Worm (Caenorhabditis elegans) whole organism, L1 larva: Measurements from ENCODE around the gene C35D6.4.

Source experiments
- C04F5.9 ChIP-seq: sonication (generic microtip); optimal IDR thresholded peaks from 2 replicates; lab custom pipeline; 2016; ENCODE audit warnings: missing genetic modification characterization, missing compliant biosample characterization
- F16B12.6 ChIP-seq: fragments of 150-350 bp; optimal IDR thresholded peaks from 2 replicates; lab custom pipeline; 2014; ENCODE audit warnings: missing biosample characterization, missing genetic modification characterization
- aha-1 ChIP-seq: fragments of 150-350 bp; optimal IDR thresholded peaks from 2 replicates; lab custom pipeline; 2014; ENCODE audit warnings: missing biosample characterization, missing genetic modification characterization
- aly-2 ChIP-seq: fragments of 150-350 bp; optimal IDR thresholded peaks from 2 replicates; lab custom pipeline; 2014; ENCODE audit warnings: missing biosample characterization, missing genetic modification characterization
- ceh-8 ChIP-seq: fragments of 200-800 bp; sonication (Bioruptor generic); optimal IDR thresholded peaks from 2 replicates; lab custom pipeline; 2018; ENCODE audit warnings: mild to moderate bottlenecking, missing genetic modification characterization, moderate library complexity, missing compliant biosample characterization
- ceh-82 ChIP-seq, 3 experiments: fragments of 150-350 bp in 1 of 3; sonication (generic microtip) in 2 of 3; optimal IDR thresholded peaks; 2 replicates each; lab custom pipeline; 2014 to 2017; ENCODE audit warnings: missing biosample characterization in 3 of 3, missing genetic modification characterization in 3 of 3
- ceh-90 ChIP-seq: sonication (generic microtip); optimal IDR thresholded peaks from 2 replicates; lab custom pipeline; 2016; ENCODE audit warnings: missing genetic modification characterization, missing compliant biosample characterization
- dsc-1 ChIP-seq: sonication (generic microtip); optimal IDR thresholded peaks from 2 replicates; lab custom pipeline; 2016; ENCODE audit warnings: mild to moderate bottlenecking, missing genetic modification characterization, missing compliant biosample characterization
- efl-1 ChIP-seq, 4 experiments: fragments of 150-350 bp; optimal IDR thresholded peaks in 3 of 4; peaks in 1 of 4; 1 replicate in 1 of 4; 2 replicates in 3 of 4; lab custom pipeline; 2014; ENCODE audit warnings: missing biosample characterization in 2 of 4, missing genetic modification characterization in 2 of 4, missing genetic modification reagents in 2 of 4
- efl-3 ChIP-seq: fragments of 200-800 bp; sonication (Bioruptor generic); optimal IDR thresholded peaks from 2 replicates; lab custom pipeline; 2018; ENCODE audit warnings: mild to moderate bottlenecking, missing genetic modification characterization, missing compliant biosample characterization
- egl-27 ChIP-seq, 2 experiments: fragments of 150-350 bp in 1 of 2; sonication (generic microtip); optimal IDR thresholded peaks; 3 replicates each; lab custom pipeline; 2017 to 2018; ENCODE audit warnings: missing biosample characterization in 2 of 2, missing genetic modification characterization in 2 of 2, missing genetic modification reagents in 2 of 2
- elt-3 ChIP-seq, 6 experiments: fragments of 150-350 bp in 1 of 6; sonication (generic microtip); optimal IDR thresholded peaks; 2 replicates each; lab custom pipeline; 2017 to 2018; ENCODE audit warnings: missing biosample characterization in 6 of 6, missing genetic modification characterization in 6 of 6, inconsistent platforms in 1 of 6
- fkh-4 ChIP-seq: sonication (generic microtip); optimal IDR thresholded peaks from 2 replicates; lab custom pipeline; 2016; ENCODE audit warnings: missing compliant biosample characterization, missing genetic modification characterization, borderline replicate concordance
- hlh-17 ChIP-seq: fragments of 200-800 bp; sonication (Bioruptor generic); optimal IDR thresholded peaks from 2 replicates; lab custom pipeline; 2018; ENCODE audit warnings: missing genetic modification characterization, mild to moderate bottlenecking, missing compliant biosample characterization, moderate library complexity, borderline replicate concordance
- hlh-4 ChIP-seq: sonication (generic microtip); optimal IDR thresholded peaks from 2 replicates; lab custom pipeline; 2016; ENCODE audit warnings: mild to moderate bottlenecking, missing genetic modification characterization, missing compliant biosample characterization
- lin-15B ChIP-seq: fragments of 150-350 bp; sonication (generic microtip); optimal IDR thresholded peaks from 3 replicates; lab custom pipeline; 2014; ENCODE audit warnings: missing biosample characterization, missing genetic modification characterization
- lin-35 ChIP-seq, 2 experiments: fragments of 150-350 bp; optimal IDR thresholded peaks; 2 replicates each; lab custom pipeline; 2014; ENCODE audit warnings: missing biosample characterization in 2 of 2, missing genetic modification characterization in 2 of 2, missing genetic modification reagents in 2 of 2
- lin-39 ChIP-seq: fragments of 150-350 bp; optimal IDR thresholded peaks from 2 replicates; lab custom pipeline; 2014; ENCODE audit warnings: missing biosample characterization, missing genetic modification reagents, missing genetic modification characterization
- lir-3 ChIP-seq: sonication (generic microtip); optimal IDR thresholded peaks from 2 replicates; lab custom pipeline; 2016; ENCODE audit warnings: mild to moderate bottlenecking, missing genetic modification characterization, moderate library complexity, missing compliant biosample characterization; ENCODE audit not compliant: poor library complexity
- lsy-2 ChIP-seq, 2 experiments: fragments of 150-350 bp; optimal IDR thresholded peaks; 2 replicates each; lab custom pipeline; 2014; ENCODE audit warnings: missing biosample characterization in 2 of 2, missing genetic modification characterization in 2 of 2
- mef-2 ChIP-seq: fragments of 150-350 bp; optimal IDR thresholded peaks from 2 replicates; lab custom pipeline; 2014; ENCODE audit warnings: missing biosample characterization, missing genetic modification characterization
- nhr-12 ChIP-seq: sonication (generic microtip); optimal IDR thresholded peaks from 2 replicates; lab custom pipeline; 2017; ENCODE audit warnings: missing biosample characterization, missing genetic modification characterization
- nhr-20 ChIP-seq: sonication (generic microtip); optimal IDR thresholded peaks from 2 replicates; lab custom pipeline; 2016; ENCODE audit warnings: mild to moderate bottlenecking, missing genetic modification characterization, missing compliant biosample characterization
- nhr-28 ChIP-seq: fragments of 150-350 bp; optimal IDR thresholded peaks from 2 replicates; lab custom pipeline; 2014; ENCODE audit warnings: missing biosample characterization, missing genetic modification characterization
- nhr-77 ChIP-seq: fragments of 150-350 bp; optimal IDR thresholded peaks from 2 replicates; lab custom pipeline; 2014; ENCODE audit warnings: missing biosample characterization, missing genetic modification characterization
- nhr-85 ChIP-seq: sonication (generic microtip); peaks from one replicate; lab custom pipeline; 2016; ENCODE audit warnings: missing genetic modification characterization, inconsistent platforms, missing compliant biosample characterization
- nhr-90 ChIP-seq: sonication (generic microtip); optimal IDR thresholded peaks from 2 replicates; lab custom pipeline; 2016; ENCODE audit warnings: mild to moderate bottlenecking, missing genetic modification characterization, missing compliant biosample characterization; ENCODE audit not compliant: poor library complexity
- pag-3 ChIP-seq: sonication (generic microtip); optimal IDR thresholded peaks from 2 replicates; lab custom pipeline; 2017; ENCODE audit warnings: missing genetic modification characterization, mild to moderate bottlenecking, missing compliant biosample characterization, antibody characterized with exemption, borderline replicate concordance; ENCODE audit not compliant: insufficient read depth
- snpc-4 ChIP-seq: fragments of 150-350 bp; optimal IDR thresholded peaks from 2 replicates; lab custom pipeline; 2014; ENCODE audit warnings: missing biosample characterization, missing genetic modification characterization
- sox-4 ChIP-seq: sonication (generic microtip); optimal IDR thresholded peaks from 2 replicates; lab custom pipeline; 2016; ENCODE audit warnings: missing genetic modification characterization, missing compliant biosample characterization
- swsn-7 ChIP-seq: sonication (generic microtip); optimal IDR thresholded peaks from 2 replicates; lab custom pipeline; 2016; ENCODE audit warnings: missing genetic modification characterization, missing compliant biosample characterization
- tlp-1 ChIP-seq: fragments of 150-350 bp; optimal IDR thresholded peaks from 2 replicates; lab custom pipeline; 2014; ENCODE audit warnings: missing biosample characterization, missing genetic modification characterization
- zag-1 ChIP-seq: fragments of 150-350 bp; optimal IDR thresholded peaks from 2 replicates; lab custom pipeline; 2014; ENCODE audit warnings: missing biosample characterization, missing genetic modification characterization
- zip-4 ChIP-seq: fragments of 200-800 bp; sonication (Bioruptor generic); optimal IDR thresholded peaks from 2 replicates; lab custom pipeline; 2018; ENCODE audit warnings: mild to moderate bottlenecking, missing genetic modification characterization, moderate library complexity, missing compliant biosample characterization
- ztf-11 ChIP-seq, 2 experiments: sonication (generic microtip); optimal IDR thresholded peaks; 2 replicates each; lab custom pipeline; 2016 to 2017; ENCODE audit warnings: missing genetic modification characterization in 2 of 2, missing biosample characterization in 1 of 2, missing compliant biosample characterization in 1 of 2

Gene C35D6.4

DNA sequence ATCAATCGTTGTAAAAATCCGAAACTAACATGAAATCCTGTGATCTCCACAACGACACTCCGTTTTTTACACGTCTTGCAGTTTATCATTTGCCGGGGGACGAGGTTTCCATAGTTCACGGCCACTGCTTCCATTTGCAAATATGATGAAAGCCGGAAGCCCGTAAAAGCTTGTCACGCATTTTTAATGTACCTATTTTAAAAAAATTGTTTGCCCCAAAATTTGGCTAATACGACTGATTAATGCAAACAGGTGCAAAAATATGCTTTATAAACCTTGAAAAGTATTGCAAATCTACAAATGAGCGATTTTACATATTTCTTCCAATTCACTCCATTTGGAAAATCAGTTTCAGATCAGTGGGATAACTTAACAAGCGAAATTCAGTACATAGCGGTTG lies 29.9 kb upstream of the C35D6.4 start, which contains the start of gene srz-61:
Gene srz-61 (plus strand): TSS at position 301 of the 400 bp plus-strand sequence.
- TF ChIP-seq fkh-4 (tag; lab: Kevin White, UChicago) (no peak), mef-2 (tag; lab: Kevin White, UChicago) (no peak), sox-4 (tag; lab: Kevin White, UChicago) (no peak), lin-15B (no peak), zag-1 (tag; lab: Kevin White, UChicago) (no peak), nhr-28 (tag; lab: Kevin White, UChicago) (no peak), aha-1 (tag; lab: Kevin White, UChicago) (no peak), swsn-7 (tag; lab: Kevin White, UChicago) (no peak)

DNA sequence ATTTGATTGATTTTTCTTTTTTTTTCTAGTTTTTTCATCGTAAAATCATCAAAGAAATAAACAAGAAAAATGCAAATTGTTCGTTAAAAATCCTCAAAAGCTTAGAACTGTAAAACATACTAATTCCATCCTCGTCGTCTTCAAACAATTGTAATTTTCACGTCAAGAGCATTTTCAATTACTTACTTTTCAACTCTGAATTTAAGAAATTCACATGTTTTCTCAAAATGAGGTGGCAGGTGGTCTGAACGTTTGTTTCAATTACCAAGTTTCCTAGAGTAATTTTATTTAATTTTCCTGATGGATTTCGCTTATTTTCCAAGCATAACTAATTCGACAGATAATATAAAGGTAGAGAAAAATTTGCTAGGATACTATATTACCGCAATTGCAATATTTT lies 27.4 kb upstream of the C35D6.4 start, which contains the start of gene srz-104:
Gene srz-104 (plus strand): TSS at position 301 of the 400 bp plus-strand sequence.
- TF ChIP-seq nhr-20 (tag; lab: Kevin White, UChicago) (no peak), hlh-4 (tag; lab: Kevin White, UChicago) (peak; percentile 11)

DNA sequence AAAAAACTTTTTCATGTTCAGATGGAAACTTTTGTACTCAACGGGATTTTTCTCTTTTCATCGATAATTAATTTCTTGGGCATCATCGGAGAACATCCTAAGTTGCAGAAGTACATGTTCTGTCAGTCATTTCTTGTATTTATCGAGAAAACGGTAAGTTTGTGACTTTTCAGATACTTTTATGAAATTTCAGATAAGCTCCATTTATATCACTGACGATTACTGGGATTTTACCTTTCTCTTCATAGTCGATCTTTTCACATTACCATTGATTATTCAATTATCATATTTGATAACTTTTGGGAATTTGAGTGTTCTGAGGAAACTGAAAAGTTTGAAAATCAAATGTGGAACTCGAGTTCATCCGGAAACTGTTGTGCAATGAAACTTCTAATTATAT lies 26.2 kb upstream of the C35D6.4 start, which contains the start of gene srz-105:
Gene srz-105 (plus strand): TSS at position 301 of the 400 bp plus-strand sequence.
- no peak for TF ChIP-seq lsy-2 (tag; optimal IDR thresholded peaks at IDR 0.05; lab: Kevin White, UChicago)
- no peak for TF ChIP-seq nhr-20 (tag; lab: Kevin White, UChicago)
- TF ChIP-seq ceh-8 (GFP tag; lab: Kevin White, UChicago), result no peak
- TF ChIP-seq egl-27 (tag; optimal IDR thresholded peaks at IDR 0.05; lab: Kevin White, UChicago), result no peak
- no peak for TF ChIP-seq hlh-17 (GFP tag; lab: Kevin White, UChicago)
- TF ChIP-seq dsc-1 (tag; lab: Kevin White, UChicago), result no peak
- TF ChIP-seq tlp-1 (tag; lab: Kevin White, UChicago), result no peak
- no peak for TF ChIP-seq nhr-90 (tag; lab: Kevin White, UChicago)
- TF ChIP-seq aly-2, result no peak
- no peak for TF ChIP-seq pag-3 (tag; lab: Kevin White, UChicago)
- no peak for TF ChIP-seq nhr-77 (tag; lab: Kevin White, UChicago)
- no peak for TF ChIP-seq efl-1 (optimal IDR thresholded peaks at IDR 0.05; lab: Kevin White, UChicago)
- TF ChIP-seq efl-1 (GFP tag; optimal IDR thresholded peaks at IDR 0.05 in 1 of 2; lab: Kevin White, UChicago), result no peak
- TF ChIP-seq efl-3 (GFP tag; lab: Kevin White, UChicago), result no peak
- TF ChIP-seq ztf-11 (tag; optimal IDR thresholded peaks at IDR 0.05; lab: Kevin White, UChicago), result no peak
- no peak for TF ChIP-seq ceh-82 (tag; optimal IDR thresholded peaks at IDR 0.05; lab: Kevin White, UChicago)
- TF ChIP-seq lin-39 (tag; lab: Kevin White, UChicago), result no peak
- TF ChIP-seq nhr-12 (tag; lab: Kevin White, UChicago), result no peak

DNA sequence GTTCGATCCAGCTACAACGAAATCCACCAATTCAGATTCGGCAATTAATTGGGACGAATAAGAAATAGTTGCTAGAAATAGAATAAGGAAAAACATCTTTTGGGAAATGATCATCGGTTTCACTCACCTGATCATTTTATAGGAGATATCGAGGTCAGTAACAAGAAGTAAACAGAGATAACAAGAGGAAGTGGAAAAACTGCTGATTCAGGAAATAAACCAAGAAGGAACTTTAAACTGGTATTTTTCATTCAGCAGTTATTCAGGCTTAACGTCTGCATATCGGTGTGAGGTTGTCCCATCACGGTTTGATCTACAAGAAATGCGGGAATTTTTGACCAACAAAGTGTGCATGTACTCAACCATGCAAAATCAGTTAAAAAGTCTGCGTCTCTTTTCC lies 22.3 kb upstream of the C35D6.4 start, which contains the start of gene K03D3.2:
Gene K03D3.2 (minus strand): TSS at position 101 of the 400 bp plus-strand sequence.
- TF ChIP-seq snpc-4 (tag; lab: Kevin White, UChicago) (no peak), C04F5.9 (no peak), dsc-1 (tag; lab: Kevin White, UChicago) (no peak), hlh-17 (GFP tag; lab: Kevin White, UChicago) (no peak), nhr-90 (tag; lab: Kevin White, UChicago) (no peak), elt-3 (tag; optimal IDR thresholded peaks at IDR 0.05; lab: Kevin White, UChicago) (no peak), sox-4 (tag; lab: Kevin White, UChicago) (no peak), F16B12.6 (tag; lab: Kevin White, UChicago) (no peak), swsn-7 (tag; lab: Kevin White, UChicago) (no peak), zip-4 (no peak), ceh-90 (tag; lab: Kevin White, UChicago) (no peak), lin-35 (GFP tag; optimal IDR thresholded peaks at IDR 0.05; lab: Kevin White, UChicago) (no peak), aly-2 (no peak), nhr-85 (tag; lab: Kevin White, UChicago) (no peak), lir-3 (tag; lab: Kevin White, UChicago) (no peak)
